Fruit fly (Drosophila melanogaster) Kc167 (cell line): ENCODE measurements around the gene CG15034.

Source experiments
- Myc ChIP-seq: fragments of >200 bp; optimal IDR thresholded peaks from 2 replicates; lab custom pipeline; 2017; ENCODE audit warnings: missing external identifiers
- Sin3A ChIP-seq: fragments of >200 bp; optimal IDR thresholded peaks from 2 replicates; lab custom pipeline; 2018; ENCODE audit warnings: missing external identifiers
- h ChIP-seq: fragments of >200 bp; optimal IDR thresholded peaks from 3 replicates; lab custom pipeline; 2018; ENCODE audit warnings: missing external identifiers
- insv ChIP-seq: fragments of >200 bp; optimal IDR thresholded peaks from 3 replicates; lab custom pipeline; 2018; ENCODE audit warnings: missing external identifiers
- psq ChIP-seq: fragments of >200 bp; optimal IDR thresholded peaks from 2 replicates; lab custom pipeline; 2017; ENCODE audit warnings: missing external identifiers
- ttk ChIP-seq: sonication (Bioruptor generic); optimal IDR thresholded peaks from 2 replicates; lab custom pipeline; 2017; ENCODE audit warnings: missing external identifiers

The CG15034 gene

DNA sequence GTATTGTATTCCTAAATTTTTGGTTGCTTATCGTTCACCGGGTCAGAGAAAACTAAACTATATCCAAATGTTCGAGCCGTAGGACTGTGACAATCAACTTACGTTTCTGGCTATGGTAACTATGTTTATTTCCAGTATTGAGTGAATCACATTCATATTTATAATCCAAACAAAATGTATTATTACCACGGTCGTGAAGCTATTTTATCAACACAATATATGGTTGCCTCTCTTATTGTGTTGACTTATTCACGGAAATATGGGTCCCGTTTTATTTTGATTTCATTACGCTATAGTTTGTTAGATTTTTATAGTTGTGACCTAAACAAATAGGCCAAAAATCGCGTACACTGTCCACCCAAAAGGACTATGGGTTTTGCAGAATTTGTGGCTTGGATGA lies at the start of gene CG15034:
Gene CG15034 (minus strand): TSS at position 101 of the 400 bp plus-strand sequence.
- TF ChIP-seq Myc (lab: Kevin White, UChicago) = no peak
- no peak for TF ChIP-seq psq
- TF ChIP-seq h (lab: Kevin White, UChicago) = no peak
- TF ChIP-seq ttk = no peak
- TF ChIP-seq Sin3A = no peak
- TF ChIP-seq insv (lab: Kevin White, UChicago) = no peak

DNA sequence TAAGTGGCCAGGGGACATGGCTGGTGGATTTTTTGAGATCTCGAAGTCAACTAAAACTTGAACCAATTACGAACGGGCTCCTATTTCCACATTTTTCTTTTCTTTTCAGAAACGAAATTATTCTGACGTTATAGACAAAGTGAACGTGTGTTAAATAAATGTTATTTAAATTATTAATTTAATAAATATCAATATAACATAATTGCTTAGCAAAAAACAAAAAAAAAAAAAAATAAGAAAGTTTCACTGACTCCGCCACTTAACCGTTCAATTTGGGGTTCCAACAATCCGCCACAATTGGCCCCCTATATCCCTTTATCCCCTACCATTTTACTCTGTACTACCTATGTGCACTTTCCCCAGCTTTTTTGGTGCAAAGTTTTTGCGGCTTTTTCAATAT lies 35.6 kb upstream of the CG15034 start, which contains the start of gene CG42781:
Gene CG42781 (minus strand): TSS at position 101 of the 400 bp plus-strand sequence.
- no peak for TF ChIP-seq h (lab: Kevin White, UChicago)
- TF ChIP-seq Sin3A = no peak
- no peak for TF ChIP-seq Myc (lab: Kevin White, UChicago)
- no peak for TF ChIP-seq insv (lab: Kevin White, UChicago)
- TF ChIP-seq psq = no peak
- no peak for TF ChIP-seq ttk

DNA sequence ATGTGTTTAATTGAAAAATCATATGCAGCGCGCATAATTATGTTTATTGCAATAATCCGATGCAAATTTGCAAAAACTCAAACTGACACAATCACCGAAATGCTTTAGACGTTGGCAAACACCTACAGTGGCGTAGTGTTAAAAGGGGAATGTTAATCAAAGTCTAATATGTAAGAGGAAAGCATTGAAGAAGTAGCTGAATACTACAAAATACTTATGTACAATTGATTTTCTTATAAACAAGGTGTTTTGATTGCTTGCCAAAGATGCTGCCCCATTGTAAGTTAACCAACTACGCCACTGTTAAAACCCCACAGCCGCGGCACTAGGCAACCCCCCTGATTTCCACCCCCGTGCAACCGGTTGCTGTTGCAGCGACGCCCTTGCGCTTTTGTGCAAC lies 32.3 kb upstream of the CG15034 start:
- TF ChIP-seq h (lab: Kevin White, UChicago) = no peak
- TF ChIP-seq ttk = no peak
- no peak for TF ChIP-seq Sin3A
- TF ChIP-seq Myc (lab: Kevin White, UChicago) = no peak
- no peak for TF ChIP-seq psq

DNA sequence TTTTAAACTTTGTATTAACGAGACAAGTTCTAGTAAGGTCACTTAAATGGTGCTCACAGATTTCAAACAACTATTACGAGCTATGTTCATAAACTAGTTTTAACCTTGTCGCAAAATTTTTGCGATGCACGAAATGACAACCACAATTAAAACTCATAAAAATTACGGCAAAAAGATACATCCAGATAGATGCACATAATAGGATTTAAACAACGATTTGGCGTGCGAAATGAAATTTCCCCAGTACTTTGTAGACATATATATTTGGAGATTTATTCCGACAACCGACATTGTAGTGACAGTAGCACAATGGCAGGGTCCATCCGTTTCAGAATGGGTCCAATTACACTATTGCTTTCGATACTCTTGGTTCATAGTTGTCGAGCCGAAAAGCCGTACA lies 30.5 kb upstream of the CG15034 start, which contains the start of gene CheA7a:
Gene CheA7a (plus strand): TSS at position 301 of the 400 bp plus-strand sequence.
- no peak for TF ChIP-seq insv (lab: Kevin White, UChicago)
- TF ChIP-seq h (lab: Kevin White, UChicago) = no peak
- TF ChIP-seq Sin3A = no peak
- no peak for TF ChIP-seq Myc (lab: Kevin White, UChicago)
- no peak for TF ChIP-seq psq
- TF ChIP-seq ttk = no peak

DNA sequence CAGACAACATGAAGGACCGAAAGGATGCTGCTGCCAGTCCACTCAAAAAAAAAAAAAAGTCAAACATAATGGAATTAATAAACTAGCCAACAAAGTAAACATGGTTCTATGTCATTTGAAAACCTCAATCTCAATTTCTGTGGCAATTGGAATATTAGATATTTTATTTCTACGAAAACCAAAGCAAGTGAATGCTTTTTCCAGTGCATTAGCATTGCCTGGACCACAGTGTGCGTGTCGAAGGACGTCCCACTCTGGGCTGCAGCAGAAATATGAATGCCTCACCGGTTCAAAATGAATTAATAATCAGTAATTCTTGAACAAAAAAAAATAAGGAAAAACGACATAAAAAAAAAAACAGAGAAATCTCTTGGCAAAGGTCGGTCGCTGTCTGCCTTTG lies 25.2 kb upstream of the CG15034 start:
- TF ChIP-seq psq (no peak), Myc (lab: Kevin White, UChicago) (no peak), Sin3A (no peak), insv (lab: Kevin White, UChicago) (no peak), h (lab: Kevin White, UChicago) (no peak), ttk (no peak)

DNA sequence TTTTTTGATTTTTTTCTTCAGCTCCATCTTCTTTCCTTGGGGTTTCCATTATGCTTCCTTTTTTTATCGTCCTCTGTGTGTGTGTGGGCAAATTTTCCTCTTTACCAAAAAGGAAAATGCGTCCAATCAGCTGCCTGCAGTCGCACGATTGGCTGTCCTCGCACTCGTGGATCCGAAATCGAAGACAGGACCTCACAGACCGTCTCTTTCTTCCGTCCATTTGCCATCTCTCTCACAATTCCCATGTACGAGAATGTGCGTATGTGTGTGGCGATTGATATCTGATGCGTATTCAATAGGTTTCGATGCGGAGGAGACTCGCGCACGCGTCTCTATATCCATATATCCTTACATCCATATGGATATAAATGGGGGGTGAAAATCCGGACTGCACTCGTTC lies 21.1 kb upstream of the CG15034 start:
- TF ChIP-seq ttk = no peak
- no peak for TF ChIP-seq insv (lab: Kevin White, UChicago)
- TF ChIP-seq Sin3A = no peak
- TF ChIP-seq Myc (lab: Kevin White, UChicago) = no peak
- TF ChIP-seq psq = no peak
- no peak for TF ChIP-seq h (lab: Kevin White, UChicago)

DNA sequence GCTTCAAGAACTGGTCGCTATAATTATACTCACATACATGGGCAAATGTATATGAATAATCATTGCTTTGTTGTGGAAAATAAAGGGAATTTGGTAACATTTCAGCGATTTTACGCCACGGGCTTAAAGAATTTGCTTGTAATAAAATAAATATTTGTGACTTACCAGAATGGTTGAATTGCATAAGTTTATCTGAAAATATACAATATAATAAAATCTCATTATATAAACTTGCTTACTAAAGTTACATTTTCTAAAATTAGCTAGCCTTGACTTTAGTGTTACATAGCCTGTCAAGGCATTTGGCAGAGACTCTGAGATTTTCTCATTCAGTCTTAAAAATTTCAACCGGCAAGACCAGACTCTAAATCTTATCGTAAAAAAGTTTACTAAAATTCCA lies 11.2 kb upstream of the CG15034 start, which contains the start of gene CG1999:
Gene CG1999 (plus strand): TSS at position 301 of the 400 bp plus-strand sequence.
- TF ChIP-seq ttk (no peak), psq (no peak), h (lab: Kevin White, UChicago) (no peak), Myc (lab: Kevin White, UChicago) (no peak), insv (lab: Kevin White, UChicago) (no peak), Sin3A (no peak)

DNA sequence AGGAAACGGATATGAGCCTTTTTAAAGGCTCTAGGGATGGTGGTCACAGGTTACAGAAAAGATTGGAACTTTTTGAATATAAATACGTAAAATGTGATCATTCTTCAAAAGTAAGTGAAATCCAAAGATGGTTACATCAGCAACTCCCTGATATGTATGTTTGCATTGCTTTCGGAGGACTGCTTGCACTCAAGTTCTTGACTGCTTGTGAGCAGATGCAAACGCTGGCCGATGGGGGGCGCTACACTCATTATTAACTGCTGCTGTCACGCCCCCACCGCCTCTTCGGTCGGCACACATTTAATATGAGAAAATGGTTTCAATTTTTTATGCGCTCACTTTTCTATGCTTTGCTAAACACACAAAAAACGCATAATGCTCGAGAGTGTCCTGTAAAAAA lies 2.7 kb upstream of the CG15034 start:
- no peak for TF ChIP-seq Myc (lab: Kevin White, UChicago)
- no peak for TF ChIP-seq ttk

DNA sequence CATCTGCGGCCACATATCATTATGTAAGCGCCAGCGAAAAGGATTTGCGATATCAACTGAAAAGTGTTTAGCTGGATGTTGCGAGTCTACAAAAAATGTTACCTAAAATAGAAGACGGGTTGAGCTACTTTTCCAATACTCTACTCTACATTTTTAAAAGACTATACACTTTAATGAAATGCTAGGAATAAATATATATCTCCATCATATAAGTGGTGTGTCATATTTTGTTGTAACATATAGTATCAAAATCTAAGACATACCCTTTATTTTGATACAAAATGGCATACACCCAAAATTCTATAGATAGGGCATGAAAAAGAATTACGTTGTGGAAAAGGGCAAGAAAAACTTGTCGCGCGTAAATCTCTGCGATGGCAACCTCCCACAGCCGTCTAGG lies 4.3 kb downstream of the CG15034 start:
- TF ChIP-seq Myc (lab: Kevin White, UChicago) (no peak), psq (no peak), insv (lab: Kevin White, UChicago) (no peak), ttk (no peak), Sin3A (no peak), h (lab: Kevin White, UChicago) (no peak)

DNA sequence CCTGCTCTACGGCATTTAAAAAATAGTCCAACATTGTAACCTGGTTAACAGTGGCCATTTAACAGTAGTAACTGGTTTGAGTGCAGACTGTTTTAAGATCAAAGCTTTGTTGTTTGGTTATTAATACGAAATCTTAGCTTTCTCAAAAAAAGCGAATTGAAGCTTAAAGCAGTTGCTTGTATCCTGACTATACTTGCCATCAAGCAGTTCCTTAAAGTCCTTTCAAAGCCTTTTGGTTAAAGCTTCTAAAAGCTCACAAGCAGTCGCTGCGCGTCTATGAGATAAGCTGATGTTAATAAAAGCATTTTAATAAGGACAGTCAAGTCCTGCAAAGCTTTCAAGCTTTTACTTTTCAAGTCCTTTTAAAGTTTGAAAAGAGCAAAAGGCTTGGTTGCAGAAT lies 6.6 kb downstream of the CG15034 start:
- TF ChIP-seq psq = no peak

DNA sequence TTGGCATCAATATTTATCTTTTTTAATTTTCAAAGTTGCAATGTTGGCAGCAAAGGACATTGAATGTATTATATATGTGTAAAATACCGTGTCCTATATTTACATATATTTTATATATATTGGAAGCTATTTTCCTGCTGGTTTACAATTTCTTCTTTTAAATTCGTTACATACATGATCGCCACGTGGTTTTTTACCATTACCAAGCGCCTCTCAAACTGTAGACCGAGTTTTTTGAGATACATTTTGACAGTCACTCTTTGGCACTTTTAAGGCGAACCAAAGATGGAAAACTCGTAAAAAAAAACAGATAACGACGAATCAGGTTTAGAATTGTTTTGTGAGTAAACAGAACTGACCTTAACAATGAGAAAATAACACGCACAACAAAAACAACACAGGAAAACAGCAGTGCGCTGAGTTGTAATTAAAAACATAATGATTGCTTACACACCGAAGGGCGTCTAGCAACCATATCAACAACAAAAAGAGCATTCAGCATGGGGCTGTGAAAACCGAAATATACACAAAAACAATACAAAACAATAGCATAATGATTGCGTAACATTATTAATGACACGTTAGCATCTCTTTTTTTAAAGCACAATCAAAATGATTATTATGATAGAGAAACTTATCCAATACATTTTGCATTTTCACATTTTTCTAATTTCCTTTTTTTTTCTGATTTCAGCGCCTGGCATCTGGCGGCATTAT lies 7.5 kb downstream of the CG15034 start:
- TF ChIP-seq psq (no peak), ttk (no peak), Sin3A (no peak), h (lab: Kevin White, UChicago) (no peak), Myc (lab: Kevin White, UChicago) (no peak), insv (lab: Kevin White, UChicago) (no peak)

DNA sequence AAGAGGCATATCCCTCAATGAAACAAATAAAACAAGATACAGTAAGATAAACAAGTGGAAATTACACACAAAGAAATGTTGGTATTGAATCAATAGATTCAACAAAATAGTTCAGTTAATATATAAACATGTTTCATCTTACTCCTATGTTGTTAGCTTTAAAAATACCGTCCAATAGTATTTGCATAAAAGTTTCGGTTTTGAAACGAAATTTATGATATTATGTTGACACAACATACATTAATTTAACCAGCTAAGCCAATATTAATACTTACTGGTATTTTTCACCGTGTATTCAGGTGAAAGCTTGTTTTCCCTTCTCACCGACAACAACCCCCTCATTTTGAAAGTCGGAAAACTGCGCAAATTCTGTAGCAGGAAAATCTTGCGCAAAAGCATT lies 8.8 kb downstream of the CG15034 start:
- TF ChIP-seq Myc (lab: Kevin White, UChicago) (no peak), Sin3A (no peak), psq (no peak), h (lab: Kevin White, UChicago) (no peak), ttk (no peak), insv (lab: Kevin White, UChicago) (no peak)

DNA sequence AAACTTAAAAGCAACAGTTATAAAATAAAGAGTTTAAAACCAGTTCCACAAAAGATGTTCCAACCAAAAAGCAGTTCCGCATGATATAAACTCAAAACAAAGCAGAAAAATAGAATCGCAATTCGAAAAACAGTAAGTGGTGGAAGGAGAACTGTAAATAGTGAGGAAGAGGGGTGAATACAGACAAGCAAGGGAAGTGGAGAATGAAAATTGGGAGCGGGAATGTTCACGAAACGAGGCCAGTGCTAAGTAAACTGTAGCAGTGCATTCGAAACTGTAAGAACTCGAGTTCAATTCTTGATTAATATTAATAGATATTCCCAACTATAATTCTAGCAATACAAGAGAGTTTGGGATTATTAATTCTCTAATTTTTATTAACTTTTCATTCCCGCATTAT lies 9.3 kb downstream of the CG15034 start:
- TF ChIP-seq ttk (no peak), psq (no peak), h (lab: Kevin White, UChicago) (no peak), Myc (lab: Kevin White, UChicago) (no peak), insv (lab: Kevin White, UChicago) (no peak), Sin3A (no peak)
